Worm (Caenorhabditis elegans): ENCODE data around the gene eef-1G.

Gene eef-1G

ce11 chrV:10965501-10965900, at the start of gene eef-1G, which contains the start of gene ctf-4:
Gene eef-1G (plus strand): TSS chrV:10965719.
Gene ctf-4 (minus strand): TSS chrV:10965539.
- TF ChIP-seq ceh-9 (tag; optimal IDR thresholded peaks at IDR 0.05): no peak
- TF ChIP-seq ceh-18 (tag; optimal IDR thresholded peaks at IDR 0.05): peak; percentile 62
- no peak for TF ChIP-seq pha-4 (tag; optimal IDR thresholded peaks at IDR 0.05)
- TF ChIP-seq tbx-2 (tag; optimal IDR thresholded peaks at IDR 0.05): peak; percentile 72
- no peak for TF ChIP-seq T23F11.4 (GFP tag; optimal IDR thresholded peaks at IDR 0.05)
- TF ChIP-seq nfya-1 (tag; optimal IDR thresholded peaks at IDR 0.05): peak; percentile 88
- peak; percentile 5 for TF ChIP-seq pros-1 (tag; optimal IDR thresholded peaks at IDR 0.05)
- no peak for TF ChIP-seq ceh-19 (GFP tag; optimal IDR thresholded peaks at IDR 0.05)
- TF ChIP-seq ceh-24 (tag; optimal IDR thresholded peaks at IDR 0.05): peak; percentile 18
- no peak for TF ChIP-seq F13H6.1 (tag; optimal IDR thresholded peaks at IDR 0.05)
- no peak for TF ChIP-seq hlh-15 (tag; optimal IDR thresholded peaks at IDR 0.05)
- peak; percentile 52 for TF ChIP-seq unc-42 (tag; optimal IDR thresholded peaks at IDR 0.05)
- TF ChIP-seq nhr-11 (tag; optimal IDR thresholded peaks at IDR 0.05): no peak
- peak; percentile 25 for TF ChIP-seq syd-9 (tag; optimal IDR thresholded peaks at IDR 0.05)
- no peak for TF ChIP-seq lin-11 (tag; optimal IDR thresholded peaks at IDR 0.05)
- TF ChIP-seq che-1 (tag; optimal IDR thresholded peaks at IDR 0.05): no peak
- no peak for TF ChIP-seq ceh-48 (tag; optimal IDR thresholded peaks at IDR 0.05)
- TF ChIP-seq ets-4 (tag; optimal IDR thresholded peaks at IDR 0.05): peak; percentile 29
- peak; percentile 69 for TF ChIP-seq ceh-34 (tag; optimal IDR thresholded peaks at IDR 0.05)
- no peak for TF ChIP-seq sox-2 (GFP tag; IDR thresholded peaks at IDR 0.05)
- no peak for TF ChIP-seq ceh-30 (tag; optimal IDR thresholded peaks at IDR 0.05)
- TF ChIP-seq ttx-3 (tag; optimal IDR thresholded peaks at IDR 0.05): no peak
- no peak for TF ChIP-seq npax-4 (tag; optimal IDR thresholded peaks at IDR 0.05)
- no peak for TF ChIP-seq fax-1 (tag; optimal IDR thresholded peaks at IDR 0.05)
- TF ChIP-seq dve-1 (tag; optimal IDR thresholded peaks at IDR 0.05): peak; percentile 85
- TF ChIP-seq fkh-10 (GFP tag; optimal IDR thresholded peaks at IDR 0.05): no peak
- peak; percentile 72 for TF ChIP-seq ref-2 (tag; optimal IDR thresholded peaks at IDR 0.05)
- no peak for TF ChIP-seq K09A11.1 (tag; optimal IDR thresholded peaks at IDR 0.05; ENCODE audit: insufficient read depth)
- TF ChIP-seq odd-2 (tag; optimal IDR thresholded peaks at IDR 0.05): no peak
- TF ChIP-seq hlh-8 (tag; optimal IDR thresholded peaks at IDR 0.05): peak; percentile 28
- TF ChIP-seq unc-86 (tag; optimal IDR thresholded peaks at IDR 0.05): no peak
- TF ChIP-seq pqm-1 (tag; optimal IDR thresholded peaks at IDR 0.05): peak; percentile 62
- no peak for TF ChIP-seq lim-6 (tag; optimal IDR thresholded peaks at IDR 0.05)
- TF ChIP-seq C38D4.7 (GFP tag; optimal IDR thresholded peaks at IDR 0.05): no peak
- peak; percentile 41 for TF ChIP-seq pat-9 (tag; optimal IDR thresholded peaks at IDR 0.05)
- TF ChIP-seq unc-3 (GFP tag; conservative IDR thresholded peaks at IDR 0.05): no peak
- TF ChIP-seq unc-3 (tag; optimal IDR thresholded peaks at IDR 0.05): no peak
- no peak for TF ChIP-seq dmd-4 (tag; optimal IDR thresholded peaks at IDR 0.05; ENCODE audit: borderline replicate concordance)
- no peak for TF ChIP-seq ztf-16 (tag; optimal IDR thresholded peaks at IDR 0.05)
- no peak for TF ChIP-seq pha-2 (tag; optimal IDR thresholded peaks at IDR 0.05)
- peak; percentile 64 for TF ChIP-seq ceh-31 (tag; optimal IDR thresholded peaks at IDR 0.05)
- peak; percentile 85 for TF ChIP-seq unc-55 (GFP tag; optimal IDR thresholded peaks at IDR 0.05)
- TF ChIP-seq rnt-1 (tag; optimal IDR thresholded peaks at IDR 0.05): peak; percentile 90
- TF ChIP-seq fkh-6 (tag; optimal IDR thresholded peaks at IDR 0.05): no peak
- no peak for TF ChIP-seq nhr-232 (tag; optimal IDR thresholded peaks at IDR 0.05)
- peak; percentile 30 for TF ChIP-seq ceh-14 (tag; optimal IDR thresholded peaks at IDR 0.05)
- peak; percentile 18 for TF ChIP-seq hlh-30 (tag; optimal IDR thresholded peaks at IDR 0.05; ENCODE audit: insufficient read depth)
- peak; percentile 18 for TF ChIP-seq ceh-2 (tag; optimal IDR thresholded peaks at IDR 0.05)
- no peak for TF ChIP-seq hlh-6 (tag; optimal IDR thresholded peaks at IDR 0.05)
- TF ChIP-seq elt-4 (tag; optimal IDR thresholded peaks at IDR 0.05): no peak

Data from whole organism, late embryonic.